Fruit fly (Drosophila melanogaster): Measurements from ENCODE around the gene CG18273.

The CG18273 gene

DNA sequence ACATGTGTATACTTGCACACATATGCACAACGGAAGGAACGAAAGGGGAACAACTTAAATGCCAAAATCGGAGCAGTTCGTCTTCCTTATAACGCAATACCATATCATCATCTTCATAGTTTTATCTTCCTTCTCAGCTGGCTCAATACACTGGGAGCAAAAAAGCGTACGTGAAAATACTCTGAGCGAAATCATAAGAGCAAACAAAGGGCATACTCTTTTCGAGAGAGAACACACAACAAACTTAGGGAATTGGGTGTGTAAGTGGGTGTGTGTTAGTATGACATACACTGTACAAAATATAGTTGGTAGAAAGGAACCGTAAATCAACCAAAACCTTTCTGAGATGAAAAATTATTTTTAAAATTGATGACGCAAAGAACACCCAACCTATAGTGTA is 25.1 kb upstream of the CG18273 start (continued):
- TF ChIP-seq otp (GFP tag; IDR thresholded peaks at IDR 0.05) (no peak), ind (GFP tag; optimal IDR thresholded peaks at IDR 0.05) (peak; percentile 5)

DNA sequence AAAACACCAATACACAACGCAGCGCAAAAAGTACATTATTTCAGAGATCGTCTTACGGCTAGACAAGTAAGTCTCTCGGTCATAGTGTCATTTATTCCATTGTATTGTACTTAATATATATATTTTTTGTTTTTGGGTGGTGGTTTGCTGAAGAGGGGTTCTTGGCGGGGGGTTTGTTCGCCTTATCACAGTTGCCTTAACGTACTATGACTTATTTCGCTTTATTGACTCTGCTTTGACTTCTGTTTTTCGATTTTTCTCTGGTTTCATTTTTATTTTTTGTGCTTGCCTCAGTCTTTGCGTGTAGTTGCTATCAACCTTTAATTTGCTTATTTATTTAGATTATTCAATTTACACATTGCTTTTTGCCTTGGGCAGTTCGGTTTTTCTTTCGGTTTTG is 23.1 kb upstream of the CG18273 start:
- no peak for TF ChIP-seq her (GFP tag; optimal IDR thresholded peaks at IDR 0.05)
- no peak for TF ChIP-seq CG16815 (GFP tag; optimal IDR thresholded peaks at IDR 0.05)
- TF ChIP-seq fd64A (GFP tag; optimal IDR thresholded peaks at IDR 0.05), result no peak
- no peak for TF ChIP-seq C15 (GFP tag; IDR thresholded peaks at IDR 0.05)
- no peak for TF ChIP-seq pzg (GFP tag; optimal IDR thresholded peaks at IDR 0.05)
- TF ChIP-seq gt (GFP tag; IDR thresholded peaks at IDR 0.05), result no peak
- no peak for TF ChIP-seq lov (optimal IDR thresholded peaks at IDR 0.05)
- TF ChIP-seq lov (GFP tag; IDR thresholded peaks at IDR 0.05), result no peak
- TF ChIP-seq ab (GFP tag; optimal IDR thresholded peaks at IDR 0.05), result no peak
- peak; percentile 17 for TF ChIP-seq CG34376 (GFP tag; optimal IDR thresholded peaks at IDR 0.05)
- TF ChIP-seq CG12155 (GFP tag; optimal IDR thresholded peaks at IDR 0.05), result no peak
- peak; percentile 8 for TF ChIP-seq lbe (GFP tag; optimal IDR thresholded peaks at IDR 0.05)
- TF ChIP-seq chinmo (GFP tag; IDR thresholded peaks at IDR 0.05; ENCODE audit: partially characterized antibody), result no peak
- no peak for TF ChIP-seq CG2120 (GFP tag; optimal IDR thresholded peaks at IDR 0.05)
- peak; percentile 68 for TF ChIP-seq sug (tag; optimal IDR thresholded peaks at IDR 0.05)
- TF ChIP-seq CG13296 (GFP tag; optimal IDR thresholded peaks at IDR 0.05), result no peak

dm6 chrX:509117-509516 is 21.7 kb upstream of the CG18273 start, which contains the start of gene arg:
arg (plus strand) TSS chrX:509435.
- peak; percentile 78 for TF ChIP-seq sug (tag; optimal IDR thresholded peaks at IDR 0.05)
- peak; percentile 90 for TF ChIP-seq CG34376 (GFP tag; optimal IDR thresholded peaks at IDR 0.05)
- TF ChIP-seq Pdp1 (GFP tag; optimal IDR thresholded peaks at IDR 0.05), result peak in 1 of 2 experiments; percentile 30
- no peak for TF ChIP-seq gcm2 (GFP tag; optimal IDR thresholded peaks at IDR 0.05)
- peak; percentile 23 for TF ChIP-seq ftz-f1 (GFP tag; optimal IDR thresholded peaks at IDR 0.05)
- no peak for TF ChIP-seq twi (tag; optimal IDR thresholded peaks at IDR 0.05)
- TF ChIP-seq CG10543 (GFP tag; optimal IDR thresholded peaks at IDR 0.05), result peak; percentile 3

- TF ChIP-seq bbx (GFP tag; IDR thresholded peaks at IDR 0.05; ENCODE audit: partially characterized antibody) (no peak), CG6765 (GFP tag; optimal IDR thresholded peaks at IDR 0.05) (peak; percentile 87), cato (GFP tag; optimal IDR thresholded peaks at IDR 0.05; ENCODE audit: borderline replicate concordance) (peak; percentile 44), fd64A (GFP tag; optimal IDR thresholded peaks at IDR 0.05) (peak; percentile 69), CG18764 (GFP tag; optimal IDR thresholded peaks at IDR 0.05) (peak; percentile 67), NC2α (GFP tag; optimal IDR thresholded peaks at IDR 0.05) (peak; percentile 68), Max (GFP tag; optimal IDR thresholded peaks at IDR 0.05) (peak; percentile 75), crp (GFP tag; optimal IDR thresholded peaks at IDR 0.05) (peak in 1 of 2 experiments; percentile 40), CG10209 (GFP tag; optimal IDR thresholded peaks at IDR 0.05) (peak; percentile 86), CG2889 (GFP tag; IDR thresholded peaks at IDR 0.05) (0 out of 3 replicates have a peak, but pooled peaks have one; percentile 54), CG10431 (GFP tag; optimal IDR thresholded peaks at IDR 0.05) (peak; percentile 43), CG43689 (GFP tag; IDR thresholded peaks at IDR 0.05) (0 out of 2 replicates have a peak, but pooled peaks have one; percentile 12), luna (GFP tag; optimal IDR thresholded peaks at IDR 0.05) (peak; percentile 76), B-H1 (GFP tag; IDR thresholded peaks at IDR 0.05) (peak; percentile 48; the same call in 2 of the 3 replicates), Gsc (GFP tag; IDR thresholded peaks at IDR 0.05) (no peak), scrt (GFP tag; optimal IDR thresholded peaks at IDR 0.05) (peak; percentile 79), CG3065 (GFP tag; optimal IDR thresholded peaks at IDR 0.05) (peak; percentile 50), rib (GFP tag; IDR thresholded peaks at IDR 0.05) (peak; percentile 77; the same call in 1 of the 2 replicates), Awh (GFP tag; IDR thresholded peaks at IDR 0.05) (peak; percentile 77), ken (GFP tag; IDR thresholded peaks at IDR 0.05) (0 out of 3 replicates have a peak, but pooled peaks have one; percentile 64), dmrt11E (tag; optimal IDR thresholded peaks at IDR 0.05) (peak; percentile 47), CG3838 (GFP tag; optimal IDR thresholded peaks at IDR 0.05) (peak; percentile 53), Rx (GFP tag; IDR thresholded peaks at IDR 0.05) (0 out of 2 replicates have a peak, but pooled peaks have one; percentile 18), sob (GFP tag; IDR thresholded peaks at IDR 0.05) (peak; percentile 84), Atf6 (GFP tag; IDR thresholded peaks at IDR 0.05) (peak; percentile 89)
These were observed 12.2 kb upstream of the CG18273 start for dm6 chrX:499589-500041.

All from whole organism, embryonic.